Worm (Caenorhabditis elegans) whole organism, L4/young adult: Measurements from ENCODE around the gene C39B10.3.

ENCODE experiments used
- W03F9.2 ChIP-seq: fragments of 150-350 bp; optimal IDR thresholded peaks from 2 replicates; lab custom pipeline; 2014; ENCODE audit warnings: missing biosample characterization, missing genetic modification characterization
- him-1 ChIP-seq: sonication (generic microtip); optimal IDR thresholded peaks from 2 replicates; lab custom pipeline; 2016; ENCODE audit warnings: missing genotype, missing genetic modification reagents, missing genetic modification characterization, missing compliant biosample characterization

ce11 chrX:10406203-10406602 is 37.7 kb upstream of the C39B10.3 start, which contains the start of gene gur-3:
- no peak for TF ChIP-seq him-1 (tag; lab: Kevin White, UChicago)
- TF ChIP-seq W03F9.2 (tag; lab: Kevin White, UChicago), result no peak
